Worm (Caenorhabditis elegans) whole organism, young adult: ENCODE results near the gene srr-4.

Experiments
- F49E8.2 ChIP-seq: sonication (generic microtip); optimal IDR thresholded peaks from 3 replicates; lab custom pipeline; 2017; ENCODE audit warnings: missing genetic modification characterization, mild to moderate bottlenecking, missing compliant biosample characterization, antibody characterized with exemption, moderate library complexity; ENCODE audit not compliant: insufficient read depth
- K11D2.4 ChIP-seq: fragments of 200-800 bp; sonication (Bioruptor generic); IDR thresholded peaks from 2 replicates; pipeline ENCODE4 v1.3.6; 2022; ENCODE audit warnings: missing genetic modification reagents, missing genetic modification characterization, missing compliant biosample characterization
- egl-18 ChIP-seq: fragments of 200-800 bp; sonication (Bioruptor generic); IDR thresholded peaks from 2 replicates; pipeline ENCODE4 v1.3.6; 2022; ENCODE audit warnings: missing genetic modification reagents, missing genetic modification characterization, missing compliant biosample characterization
- egrh-3 ChIP-seq: fragments of 200-800 bp; sonication (Bioruptor generic); IDR thresholded peaks from 2 replicates; pipeline ENCODE4 v1.3.6; 2022; ENCODE audit warnings: missing genetic modification reagents, missing genetic modification characterization, missing compliant biosample characterization
- ets-4 ChIP-seq: fragments of 200-800 bp; sonication (Bioruptor generic); optimal IDR thresholded peaks from 2 replicates; lab custom pipeline; 2018; ENCODE audit warnings: mild to moderate bottlenecking, missing genetic modification characterization, missing compliant biosample characterization
- him-1 ChIP-seq: sonication (generic microtip); optimal IDR thresholded peaks from 2 replicates; lab custom pipeline; 2016; ENCODE audit warnings: missing genotype, missing genetic modification reagents, missing genetic modification characterization, missing compliant biosample characterization
- mes-4 ChIP-seq: sonication (generic microtip); optimal IDR thresholded peaks from 2 replicates; lab custom pipeline; 2016; ENCODE audit warnings: missing genotype, missing genetic modification characterization, missing compliant biosample characterization
- rpc-1 ChIP-seq, 2 experiments: fragments of 150-350 bp in 1 of 2; sonication (generic microtip) in 1 of 2; optimal IDR thresholded peaks; 2 replicates each; lab custom pipeline; 2014 to 2018; ENCODE audit warnings: missing biosample characterization in 1 of 2, missing genetic modification characterization in 1 of 2, missing genetic modification reagents in 1 of 2, missing genotype in 1 of 2
- sdz-38 ChIP-seq: sonication (generic microtip); optimal IDR thresholded peaks from 2 replicates; lab custom pipeline; 2016; ENCODE audit warnings: missing genotype, missing genetic modification characterization, missing compliant biosample characterization
- snpc-3.4 ChIP-seq: sonication (generic microtip); optimal IDR thresholded peaks from 2 replicates; lab custom pipeline; 2017; ENCODE audit warnings: missing genetic modification characterization, mild to moderate bottlenecking, missing compliant biosample characterization, antibody characterized with exemption, moderate library complexity, missing genotype, missing genetic modification reagents
- unc-130 ChIP-seq: sonication (generic microtip); optimal IDR thresholded peaks from 2 replicates; lab custom pipeline; 2016; ENCODE audit warnings: missing genetic modification reagents, missing genetic modification characterization, missing compliant biosample characterization
- ztf-26 ChIP-seq: sonication (generic microtip); optimal IDR thresholded peaks from 2 replicates; lab custom pipeline; 2017; ENCODE audit warnings: missing genetic modification characterization, missing compliant biosample characterization

- TF ChIP-seq unc-130 (GFP tag; lab: Kevin White, UChicago): no peak
- no peak for TF ChIP-seq ets-4 (GFP tag; lab: Kevin White, UChicago)
- TF ChIP-seq sdz-38: no peak
- TF ChIP-seq K11D2.4 (GFP tag; lab: Robert Waterston, UW): no peak
- TF ChIP-seq egrh-3 (GFP tag; lab: Robert Waterston, UW): no peak
- no peak for TF ChIP-seq mes-4 (tag; lab: Kevin White, UChicago)
- TF ChIP-seq ztf-26 (tag; lab: Kevin White, UChicago): no peak
- no peak for TF ChIP-seq F49E8.2 (tag; lab: Kevin White, UChicago)
- no peak for TF ChIP-seq egl-18
- TF ChIP-seq rpc-1 (optimal IDR thresholded peaks at IDR 0.05; lab: Kevin White, UChicago): no peak
- no peak for TF ChIP-seq rpc-1 (tag; optimal IDR thresholded peaks at IDR 0.05; lab: Kevin White, UChicago)
- TF ChIP-seq him-1 (tag; lab: Kevin White, UChicago): no peak
- no peak for TF ChIP-seq snpc-3.4 (tag; lab: Kevin White, UChicago)
These were observed 38.9 kb upstream of the srr-4 start for ce11 chrV:4980094-4980493.
